Worm (Caenorhabditis elegans): ENCODE results near the gene srh-27.

- TF ChIP-seq skn-1 (tag; optimal IDR thresholded peaks at IDR 0.05): no peak
- TF ChIP-seq ama-1 (optimal IDR thresholded peaks at IDR 0.05): no peak
- TF ChIP-seq fkh-10 (GFP tag; optimal IDR thresholded peaks at IDR 0.05): no peak
- TF ChIP-seq tbx-2 (tag; optimal IDR thresholded peaks at IDR 0.05): no peak
- no peak for TF ChIP-seq nhr-28 (tag; optimal IDR thresholded peaks at IDR 0.05)
- no peak for TF ChIP-seq fos-1 (tag; optimal IDR thresholded peaks at IDR 0.05)
Observed at ce11 chrII:12438441-12438840, 9.9 kb upstream of the srh-27 start, which contains the start of gene Y57A10C.9.
